Worm (Caenorhabditis elegans) whole organism, dauer: ENCODE measurements around the gene C46F4.3.

Experiments
- unc-62 ChIP-seq: sonication (generic microtip); optimal IDR thresholded peaks from 2 replicates; lab custom pipeline; 2017; ENCODE audit warnings: missing biosample characterization, missing genetic modification reagents, missing genetic modification characterization

The C46F4.3 gene

DNA sequence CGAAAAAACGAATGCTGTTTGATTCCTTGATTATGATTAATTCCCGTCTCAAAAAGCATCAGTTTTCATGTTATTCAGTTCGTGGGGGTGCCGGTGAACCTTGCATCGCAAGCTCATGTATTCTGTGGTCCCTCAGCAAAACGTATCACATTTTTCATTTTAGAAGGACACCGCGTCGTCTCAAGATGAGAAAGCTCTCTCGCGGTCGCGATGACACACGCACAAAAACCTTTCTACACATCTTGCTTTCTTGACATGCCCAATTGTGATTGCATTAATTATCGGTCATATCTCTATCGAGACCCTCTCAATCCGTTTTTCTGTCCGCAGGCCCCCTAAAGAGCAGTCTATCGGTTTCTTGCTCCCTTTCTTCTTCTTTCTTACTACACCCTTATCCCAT lies 20.6 kb downstream of the C46F4.3 start:
- TF ChIP-seq unc-62: no peak

DNA sequence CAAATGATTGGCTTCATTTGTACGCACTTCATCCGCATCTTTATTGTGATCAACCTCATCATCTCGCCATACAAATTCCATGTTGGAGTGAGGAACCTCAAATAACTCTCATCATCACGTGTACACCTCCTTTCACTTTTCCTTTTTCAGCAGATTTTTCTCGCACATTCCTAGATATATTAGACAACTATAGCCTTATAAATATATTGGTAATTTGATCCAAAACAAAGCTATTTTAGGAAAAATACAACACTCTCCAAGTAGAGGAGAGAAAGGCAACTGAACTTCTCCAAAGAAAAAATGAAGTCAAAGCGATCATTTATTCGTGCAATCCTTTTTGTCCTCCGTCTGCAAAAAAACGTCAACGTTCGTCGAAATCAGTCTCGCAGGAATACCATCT lies 23.2 kb downstream of the C46F4.3 start, which contains the start of gene R07E4.1:
Gene R07E4.1 (plus strand): TSS at position 301 of the 400 bp plus-strand sequence.
- no peak for TF ChIP-seq unc-62

DNA sequence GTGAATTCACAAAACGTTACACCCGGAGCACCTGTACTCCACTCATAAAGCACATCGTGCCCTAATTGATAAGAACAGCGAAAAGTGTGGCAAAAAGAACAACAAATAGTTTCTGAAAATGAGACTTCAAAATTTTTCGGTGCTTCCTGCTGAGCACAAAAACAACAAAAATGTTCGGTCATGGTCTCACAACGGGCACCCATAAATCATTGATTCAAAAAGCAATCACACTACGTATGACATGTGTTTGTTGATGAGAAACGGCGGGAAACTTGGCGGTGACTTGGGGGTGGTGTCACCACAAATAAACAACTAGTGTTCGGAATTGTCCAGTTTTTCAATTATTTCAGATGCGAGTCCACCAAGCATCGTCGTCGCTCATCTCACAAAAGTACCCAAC lies 25.3 kb downstream of the C46F4.3 start:
- no peak for TF ChIP-seq unc-62

DNA sequence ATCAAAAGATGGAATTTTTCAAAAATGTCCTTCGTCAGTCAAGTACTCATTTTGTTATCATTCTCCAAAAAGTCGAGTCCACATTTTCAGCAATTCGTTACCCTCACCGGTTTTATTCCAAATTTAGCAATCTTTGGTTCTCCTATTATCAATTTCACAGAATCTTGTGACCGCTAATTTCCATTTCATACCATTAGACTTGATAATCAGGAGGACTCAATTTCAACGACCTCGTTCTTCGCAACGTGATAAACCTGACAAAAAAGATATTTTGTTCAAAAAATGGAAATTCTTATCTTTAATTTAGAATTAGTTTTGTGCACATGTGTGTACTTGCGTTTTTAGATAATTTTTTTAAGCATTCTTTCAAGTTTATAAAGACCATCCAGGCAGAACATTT lies 27.0 kb downstream of the C46F4.3 start:
- no peak for TF ChIP-seq unc-62

DNA sequence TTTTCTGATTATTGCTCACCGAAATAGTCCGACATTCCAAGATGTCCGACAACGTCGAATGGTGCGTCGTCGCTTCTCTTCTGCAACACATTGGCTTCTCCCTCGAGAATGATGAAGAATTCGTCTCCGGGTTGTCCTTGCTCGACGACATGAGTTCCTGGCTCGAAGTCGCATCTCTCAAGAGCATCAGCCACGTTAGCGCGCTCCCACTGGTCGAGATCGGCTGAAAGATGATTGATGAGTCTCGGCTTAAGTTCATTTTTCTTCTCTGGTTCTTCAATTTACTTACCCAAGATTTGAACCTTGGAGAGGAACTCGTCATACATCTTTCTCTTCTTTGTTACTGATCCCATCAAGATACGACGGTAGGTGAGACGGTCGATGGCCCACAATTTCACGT lies 36.6 kb downstream of the C46F4.3 start:
- no peak for TF ChIP-seq unc-62

DNA sequence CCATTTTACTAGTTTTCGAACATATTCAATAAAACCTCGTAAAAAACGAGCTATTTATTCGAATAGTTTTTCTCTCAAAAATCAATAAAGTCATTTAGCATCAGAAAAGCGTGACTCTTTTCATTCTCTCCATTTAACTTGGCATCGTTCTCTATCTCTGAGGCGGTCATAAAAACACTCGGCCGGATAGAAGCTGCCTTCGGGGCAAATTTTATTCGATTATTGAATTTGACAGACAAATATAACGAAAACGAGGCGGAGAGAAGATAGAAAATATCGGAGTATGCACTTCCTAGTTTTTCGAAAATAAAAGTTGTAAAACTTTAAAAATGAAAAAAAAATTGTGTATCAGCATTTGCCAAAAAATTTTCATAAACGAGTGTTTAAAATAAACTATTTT lies 39.7 kb downstream of the C46F4.3 start:
- no peak for TF ChIP-seq unc-62

DNA sequence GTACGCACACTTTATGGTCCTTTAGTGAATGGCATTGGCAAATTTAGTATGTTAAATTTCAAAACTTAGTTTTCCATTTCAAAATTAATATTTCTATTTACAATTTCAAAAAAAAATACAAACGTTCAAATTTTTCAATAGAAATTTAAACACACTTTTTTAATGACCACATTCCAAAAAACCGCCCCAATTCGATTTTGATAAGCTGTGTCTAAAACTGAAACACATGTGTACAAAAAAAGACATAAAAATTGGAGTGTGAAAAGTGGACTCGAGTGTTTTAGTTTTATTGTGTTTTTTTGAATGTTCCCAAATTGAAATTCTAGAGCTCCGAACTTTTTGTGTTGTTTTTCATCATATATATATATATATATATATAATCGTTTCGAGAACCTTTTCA lies 40.2 kb downstream of the C46F4.3 start:
- no peak for TF ChIP-seq unc-62

DNA sequence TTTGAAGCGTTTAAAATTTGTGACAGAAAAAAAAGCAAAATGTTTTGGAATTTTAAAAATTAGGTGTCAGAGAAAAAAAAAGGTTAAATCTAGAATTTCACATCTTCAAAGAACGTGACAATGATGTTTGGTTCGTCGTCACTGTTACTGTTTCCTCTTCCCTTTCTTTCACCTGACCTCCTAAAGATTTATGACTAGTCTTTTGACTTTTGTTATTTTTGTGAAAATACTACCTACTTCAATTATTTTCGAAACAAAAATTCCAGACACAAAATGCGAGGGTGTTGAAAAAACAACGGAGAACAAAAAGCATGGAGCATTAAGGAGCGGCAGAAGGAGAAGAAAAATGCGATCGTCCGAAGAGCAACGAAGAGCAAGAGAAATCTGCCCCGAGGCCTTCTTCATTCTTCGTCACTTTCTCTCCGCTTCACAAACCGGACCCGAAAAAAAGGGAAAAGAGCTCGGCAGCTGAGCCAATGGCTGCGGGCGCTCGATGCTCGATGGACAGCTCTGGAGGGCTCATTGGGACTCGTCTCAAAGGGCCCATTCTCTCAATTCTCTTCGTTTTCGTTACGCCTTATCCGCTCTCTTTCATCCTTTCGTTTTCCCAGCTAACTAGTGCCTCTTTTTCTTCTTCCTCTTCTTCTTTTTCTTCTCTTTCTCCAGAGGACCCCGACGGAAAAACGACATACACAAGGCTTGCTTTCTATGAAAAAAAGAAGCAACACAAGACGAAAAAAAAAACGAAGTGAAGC lies 40.8 kb downstream of the C46F4.3 start:
- TF ChIP-seq unc-62: no peak

DNA sequence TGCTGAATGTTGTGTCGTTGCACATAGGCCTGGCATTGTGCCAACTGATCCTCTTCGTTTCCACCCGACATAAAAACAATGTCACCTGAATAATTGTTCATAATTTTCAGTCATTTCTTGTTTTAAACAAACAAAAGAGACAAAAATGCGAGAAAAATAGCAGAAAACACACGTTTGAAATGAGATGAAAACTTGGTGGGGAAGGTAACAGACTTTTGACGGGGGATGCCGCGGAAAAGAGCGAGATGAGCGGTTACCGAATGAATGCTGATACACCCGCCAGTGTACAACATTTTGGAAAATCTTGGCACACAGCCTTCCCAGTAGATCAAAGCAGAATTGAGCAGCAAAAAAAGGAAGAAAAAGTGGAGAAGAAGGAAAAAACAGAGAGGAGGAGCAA lies 42.2 kb downstream of the C46F4.3 start, which contains the start of gene kin-2:
Gene kin-2 (minus strand): TSS at position 101 of the 400 bp plus-strand sequence.
- no peak for TF ChIP-seq unc-62

DNA sequence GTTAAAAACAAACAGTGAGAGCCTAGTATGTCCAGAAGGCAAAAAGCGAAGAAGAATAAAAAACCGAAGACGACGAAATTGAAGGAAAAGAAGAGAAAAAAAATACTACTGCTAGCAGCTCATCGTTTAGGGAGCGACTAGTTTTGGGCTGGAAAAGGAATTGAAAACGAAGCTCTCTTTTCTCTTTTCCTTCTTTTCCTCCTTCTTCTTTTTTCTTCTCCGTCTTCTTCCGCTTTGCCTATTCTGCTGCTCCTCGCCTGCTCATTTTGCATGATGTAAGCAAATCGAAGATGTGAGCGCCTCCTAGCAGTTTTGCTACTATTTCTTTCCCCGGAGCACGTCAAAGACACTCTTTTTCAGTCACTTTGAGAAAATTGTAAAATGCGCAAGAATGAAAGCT lies 46.1 kb downstream of the C46F4.3 start:
- no peak for TF ChIP-seq unc-62

DNA sequence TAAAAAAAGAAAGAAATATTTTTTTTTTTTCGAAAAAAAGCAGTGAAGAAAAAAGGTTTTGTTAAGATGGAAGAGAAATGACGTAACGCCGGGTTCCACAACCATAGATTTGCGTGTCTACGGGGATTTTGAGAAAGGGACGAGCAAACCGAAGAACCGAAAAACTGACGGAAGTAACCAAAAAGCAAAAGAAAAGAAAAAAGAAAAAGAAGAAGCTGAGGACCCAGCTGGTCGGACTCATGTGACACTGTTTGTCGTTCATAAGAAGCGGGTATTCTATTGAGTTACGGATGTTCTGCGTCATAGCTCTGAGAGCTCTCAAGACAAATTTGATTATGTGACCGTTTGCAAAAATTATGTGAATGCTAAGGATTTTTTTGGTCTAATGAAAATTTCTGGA lies 47.2 kb downstream of the C46F4.3 start:
- no peak for TF ChIP-seq unc-62

DNA sequence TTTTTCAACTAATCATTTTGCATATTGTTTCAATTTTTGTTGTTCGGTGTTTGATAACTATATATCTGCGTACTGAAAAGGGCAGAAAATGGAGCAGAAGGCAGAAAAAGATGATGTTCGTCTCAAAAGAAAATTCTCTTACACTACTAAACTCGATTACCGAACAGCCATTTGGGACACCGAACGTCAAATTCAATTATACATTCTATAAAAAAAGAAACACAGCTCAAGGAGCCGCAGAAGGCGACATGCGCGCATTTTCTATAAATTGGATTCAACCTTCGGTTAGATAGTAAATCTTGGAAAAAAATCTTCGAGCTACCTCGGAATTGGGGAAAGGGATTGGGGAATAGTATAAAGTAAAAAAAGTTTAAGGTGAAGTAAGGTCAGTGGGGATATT lies 47.7 kb downstream of the C46F4.3 start:
- no peak for TF ChIP-seq unc-62

DNA sequence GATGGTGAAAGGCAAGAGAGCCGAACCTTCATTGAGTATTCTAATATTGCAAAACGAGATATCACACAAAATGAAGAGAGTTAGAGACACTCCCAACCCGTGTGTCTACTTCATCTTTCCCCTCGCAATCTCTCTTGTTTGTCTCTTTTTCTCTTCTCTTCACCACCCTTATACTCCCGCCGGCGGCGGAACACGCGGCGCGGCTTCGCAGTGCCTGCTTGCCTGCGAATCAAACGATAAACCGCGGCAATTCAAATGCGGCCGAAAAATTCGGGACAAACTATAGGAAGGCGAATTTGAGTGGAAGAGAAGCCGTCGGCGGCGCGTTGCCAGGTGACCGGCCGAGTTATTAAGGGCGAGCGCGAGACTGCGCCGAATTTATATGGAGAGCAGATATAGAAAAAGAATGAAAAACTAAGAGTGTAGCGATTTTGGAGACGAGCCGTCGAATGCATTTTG lies 49.0 kb downstream of the C46F4.3 start, which contains the start of gene klp-13:
Gene klp-13 (plus strand): TSS at position 409 of the 459 bp plus-strand sequence.
- no peak for TF ChIP-seq unc-62

DNA sequence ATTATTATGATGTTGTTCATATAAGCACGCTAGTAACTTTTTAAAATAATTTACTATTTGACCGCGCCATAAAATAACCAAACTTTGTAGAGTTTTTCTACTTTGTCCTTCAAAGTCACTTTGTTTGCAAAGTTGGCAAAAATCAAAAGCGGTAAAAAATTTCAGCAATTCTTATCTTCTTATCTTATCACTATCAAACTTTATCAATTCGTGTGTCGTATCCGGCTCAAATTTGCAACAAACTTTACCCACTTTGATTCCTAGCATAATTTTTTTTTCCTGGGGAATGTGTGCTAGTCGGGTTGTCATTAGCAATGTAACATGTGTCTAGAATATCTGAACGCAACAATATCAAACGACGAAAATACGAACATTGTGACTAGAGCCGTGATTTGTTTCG lies 50.1 kb downstream of the C46F4.3 start:
- TF ChIP-seq unc-62: no peak
